Fruit fly (Drosophila melanogaster) whole organism, wandering third instar larva: ENCODE data around the gene CG13032.

Experiments used
- CG32264 ChIP-seq: fragments of 200-800 bp; sonication (Bioruptor generic); optimal IDR thresholded peaks from 2 replicates; lab custom pipeline; 2016; ENCODE audit warnings: missing biosample characterization, missing genetic modification characterization
- CG9705 ChIP-seq: fragments of 200-800 bp; sonication (Bioruptor generic); optimal IDR thresholded peaks from 2 replicates; lab custom pipeline; 2018; ENCODE audit warnings: missing biosample characterization, mild to moderate bottlenecking, missing genetic modification characterization
- CrebA ChIP-seq: fragments of 200-800 bp; sonication (Bioruptor generic); optimal IDR thresholded peaks from 2 replicates; lab custom pipeline; 2016; ENCODE audit warnings: missing biosample characterization, mild to moderate bottlenecking, missing genetic modification characterization, borderline replicate concordance
- Dfd ChIP-seq: fragments of >200 bp; optimal IDR thresholded peaks from 2 replicates; lab custom pipeline; 2017; ENCODE audit warnings: missing biosample characterization, missing genetic modification characterization
- Dif ChIP-seq: fragments of 200-275, 200-300 bp; sonication (Bioruptor generic); optimal IDR thresholded peaks from 2 replicates; lab custom pipeline; 2018; ENCODE audit warnings: missing biosample characterization, missing genetic modification characterization; ENCODE audit not compliant: partially characterized antibody
- HLH106 ChIP-seq: fragments of 200-800 bp; optimal IDR thresholded peaks from 3 replicates; lab custom pipeline; 2019; ENCODE audit warnings: missing biosample characterization, mild to moderate bottlenecking, missing genetic modification characterization, moderate library complexity
- Hr78 ChIP-seq: fragments of >200 bp; optimal IDR thresholded peaks from 2 replicates; lab custom pipeline; 2017; ENCODE audit warnings: missing biosample characterization, missing genetic modification characterization
- Hr83 ChIP-seq: fragments of 200-300 bp; sonication (Bioruptor generic); optimal IDR thresholded peaks from 2 replicates; lab custom pipeline; 2016; ENCODE audit warnings: missing biosample characterization, mild to moderate bottlenecking, missing genetic modification characterization, moderate library complexity; ENCODE audit not compliant: poor library complexity, severe bottlenecking
- Jra ChIP-seq: sonication (Bioruptor generic); optimal IDR thresholded peaks from 2 replicates; lab custom pipeline; 2016; ENCODE audit warnings: missing biosample characterization, missing genetic modification characterization
- Mio ChIP-seq: sonication (Bioruptor generic); optimal IDR thresholded peaks from 2 replicates; lab custom pipeline; 2016; ENCODE audit warnings: missing biosample characterization, missing genetic modification characterization
- Myc ChIP-seq: fragments of >200 bp; optimal IDR thresholded peaks from 2 replicates; lab custom pipeline; 2017
- N ChIP-seq: fragments of >200 bp; optimal IDR thresholded peaks from 2 replicates; lab custom pipeline; 2018; ENCODE audit warnings: missing biosample characterization, missing external identifiers, missing genetic modification characterization
- OdsH ChIP-seq: fragments of 200-800 bp; sonication (Bioruptor generic); optimal IDR thresholded peaks from 2 replicates; lab custom pipeline; 2016; ENCODE audit warnings: missing biosample characterization, mild to moderate bottlenecking, missing genetic modification characterization
- Rel ChIP-seq, 2 experiments: fragments of 200-800 bp; sonication (Bioruptor generic) in 1 of 2; optimal IDR thresholded peaks; 2 replicates in 1 of 2; 3 replicates in 1 of 2; lab custom pipeline; 2016 to 2019; ENCODE audit warnings: mild to moderate bottlenecking in 2 of 2, missing biosample characterization in 2 of 2, missing genetic modification characterization in 2 of 2, moderate library complexity in 1 of 2
- Sp1 ChIP-seq: fragments of 200-800 bp; sonication (Bioruptor generic); optimal IDR thresholded peaks from 3 replicates; lab custom pipeline; 2019; ENCODE audit warnings: missing biosample characterization, mild to moderate bottlenecking, missing genetic modification characterization, moderate library complexity
- Vsx2 ChIP-seq: fragments of 200-300, 225-300 bp; sonication (Bioruptor generic); optimal IDR thresholded peaks from 2 replicates; lab custom pipeline; 2018; ENCODE audit warnings: missing biosample characterization, missing genetic modification characterization; ENCODE audit not compliant: partially characterized antibody
- br ChIP-seq: fragments of 200-800 bp; sonication (Bioruptor generic); optimal IDR thresholded peaks from 2 replicates; lab custom pipeline; 2016; ENCODE audit warnings: missing biosample characterization, missing genetic modification characterization
- brk ChIP-seq: fragments of 200-800 bp; sonication (Bioruptor generic); optimal IDR thresholded peaks from 2 replicates; lab custom pipeline; 2016; ENCODE audit warnings: missing biosample characterization, mild to moderate bottlenecking, missing genetic modification characterization
- dmrt93B ChIP-seq: fragments of 200-800 bp; sonication (Bioruptor generic); optimal IDR thresholded peaks from 2 replicates; lab custom pipeline; 2018; ENCODE audit warnings: missing biosample characterization, mild to moderate bottlenecking, missing genetic modification characterization
- ey ChIP-seq: fragments of 200-800 bp; sonication (Bioruptor generic); optimal IDR thresholded peaks from 2 replicates; lab custom pipeline; 2016; ENCODE audit warnings: missing biosample characterization, missing genetic modification characterization
- foxo ChIP-seq, 2 experiments: fragments of 200-800 bp; sonication (Bioruptor generic); optimal IDR thresholded peaks; 2 replicates in 1 of 2; 3 replicates in 1 of 2; lab custom pipeline; 2016 to 2017; ENCODE audit warnings: missing biosample characterization in 2 of 2, missing genetic modification characterization in 2 of 2
- fru ChIP-seq: fragments of 200-800 bp; sonication (Bioruptor generic); optimal IDR thresholded peaks from 3 replicates; lab custom pipeline; 2016; ENCODE audit warnings: missing biosample characterization, mild to moderate bottlenecking, missing genetic modification characterization
- h ChIP-seq: fragments of 200-800 bp; sonication (Bioruptor generic); optimal IDR thresholded peaks from 3 replicates; lab custom pipeline; 2016; ENCODE audit warnings: missing biosample characterization, mild to moderate bottlenecking, missing genetic modification characterization
- jim ChIP-seq: fragments of 175-275, 200-325 bp; sonication (Bioruptor generic); optimal IDR thresholded peaks from 2 replicates; lab custom pipeline; 2016; ENCODE audit warnings: missing biosample characterization, mild to moderate bottlenecking, missing genetic modification characterization
- lola ChIP-seq: fragments of >200 bp; optimal IDR thresholded peaks from 2 replicates; lab custom pipeline; 2017; ENCODE audit warnings: missing biosample characterization, missing genetic modification characterization
- pan ChIP-seq: fragments of >200 bp; optimal IDR thresholded peaks from 2 replicates; lab custom pipeline; 2017
- psq ChIP-seq: fragments of 200-800 bp; sonication (Bioruptor generic); optimal IDR thresholded peaks from 3 replicates; lab custom pipeline; 2017; ENCODE audit warnings: missing biosample characterization, mild to moderate bottlenecking, missing genetic modification characterization, moderate library complexity
- rgr ChIP-seq: fragments of 200-800 bp; sonication (Bioruptor generic); optimal IDR thresholded peaks from 3 replicates; lab custom pipeline; 2016; ENCODE audit warnings: missing biosample characterization, mild to moderate bottlenecking, missing genetic modification characterization
- sv ChIP-seq: fragments of 200-800 bp; sonication (Bioruptor generic); optimal IDR thresholded peaks from 3 replicates; lab custom pipeline; 2016; ENCODE audit warnings: missing biosample characterization, missing genetic modification characterization
- tai ChIP-seq: sonication (Bioruptor generic); optimal IDR thresholded peaks from 2 replicates; lab custom pipeline; 2016; ENCODE audit warnings: missing biosample characterization, missing genetic modification characterization
- usp ChIP-seq: fragments of >200 bp; optimal IDR thresholded peaks from 2 replicates; lab custom pipeline; 2017; ENCODE audit warnings: missing biosample characterization, missing genetic modification characterization
- woc ChIP-seq: sonication (Bioruptor generic); optimal IDR thresholded peaks from 2 replicates; lab custom pipeline; 2016; ENCODE audit warnings: missing biosample characterization, mild to moderate bottlenecking, missing genetic modification characterization

CG13032 gene

dm6 chr3L:16651127-16651526 is 22.6 kb upstream of the CG13032 start:
- TF ChIP-seq Dif (peak; percentile 5), lola (no peak)

- TF ChIP-seq Dfd (GFP tag; lab: Kevin White, UChicago) (no peak), Hr78 (GFP tag; lab: Kevin White, UChicago) (no peak), br (no peak), Myc (no peak), dmrt93B (GFP tag; lab: Kevin White, UChicago) (no peak), N (GFP tag; lab: Kevin White, UChicago) (no peak), fru (no peak)
Observed at dm6 chr3L:16652531-16652930, 21.2 kb upstream of the CG13032 start.

- peak in 1 of 2 experiments; percentile 30 for TF ChIP-seq foxo (GFP tag; optimal IDR thresholded peaks at IDR 0.05; lab: Kevin White, UChicago)
- TF ChIP-seq fru: peak; percentile 12
- no peak for TF ChIP-seq woc
- peak; percentile 7 for TF ChIP-seq h (GFP tag; lab: Kevin White, UChicago)
Observed at dm6 chr3L:16653679-16654078, 20.1 kb upstream of the CG13032 start.

- no peak for TF ChIP-seq tai
- TF ChIP-seq sv: no peak
- TF ChIP-seq usp: no peak
- TF ChIP-seq OdsH (GFP tag; lab: Kevin White, UChicago): peak; percentile 47
- TF ChIP-seq rgr: peak; percentile 18
- TF ChIP-seq HLH106 (tag; lab: Kevin White, UChicago): no peak
- no peak for TF ChIP-seq CG32264
- no peak for TF ChIP-seq Dif
- no peak for TF ChIP-seq Rel (GFP tag; optimal IDR thresholded peaks at IDR 0.05; lab: Kevin White, UChicago)
- no peak for TF ChIP-seq Rel (tag; optimal IDR thresholded peaks at IDR 0.05; lab: Kevin White, UChicago)
- TF ChIP-seq Sp1: peak; percentile 0
- peak; percentile 57 for TF ChIP-seq h (GFP tag; lab: Kevin White, UChicago)
- peak; percentile 42 for TF ChIP-seq fru
- TF ChIP-seq psq (GFP tag; lab: Kevin White, UChicago): peak; percentile 34
- TF ChIP-seq CrebA (GFP tag; lab: Kevin White, UChicago): no peak
- peak; percentile 47 for TF ChIP-seq ey
- no peak for TF ChIP-seq pan (lab: Kevin White, UChicago)
- peak; percentile 29 for TF ChIP-seq br
- TF ChIP-seq foxo (GFP tag; optimal IDR thresholded peaks at IDR 0.05; lab: Kevin White, UChicago): peak in 1 of 2 experiments; percentile 42
Observed at dm6 chr3L:16657014-16657413, 16.8 kb upstream of the CG13032 start.

dm6 chr3L:16659099-16659498 is 14.7 kb upstream of the CG13032 start:
- TF ChIP-seq fru (no peak), sv (no peak), tai (no peak), lola (no peak), usp (no peak), brk (no peak), CG9705 (no peak), Vsx2 (no peak), Hr83 (no peak), N (GFP tag; lab: Kevin White, UChicago) (no peak), jim (GFP tag; lab: Kevin White, UChicago) (no peak), CrebA (GFP tag; lab: Kevin White, UChicago) (no peak), rgr (no peak), CG32264 (no peak), Jra (GFP tag; lab: Kevin White, UChicago) (no peak), Mio (GFP tag; lab: Kevin White, UChicago) (no peak), Myc (no peak), Dif (no peak), Rel (GFP tag; optimal IDR thresholded peaks at IDR 0.05; lab: Kevin White, UChicago) (no peak), Rel (tag; optimal IDR thresholded peaks at IDR 0.05; lab: Kevin White, UChicago) (no peak)
